Worm (Caenorhabditis elegans) whole organism, young adult: Measurements from ENCODE around the gene Y69H2.17.

Source experiments
- B0019.2 ChIP-seq: fragments of 200-800 bp; sonication (Bioruptor generic); conservative IDR thresholded peaks from 2 replicates; pipeline ENCODE4 v1.3.6; 2022; ENCODE audit warnings: missing genetic modification reagents, missing genetic modification characterization, missing compliant biosample characterization
- D2030.7 ChIP-seq: fragments of 200-800 bp; sonication (Bioruptor generic); IDR thresholded peaks from 2 replicates; pipeline ENCODE4 v1.3.6; 2022; ENCODE audit warnings: missing genetic modification reagents, missing genetic modification characterization, missing compliant biosample characterization
- F23B12.7 ChIP-seq: sonication (generic microtip); optimal IDR thresholded peaks from 2 replicates; lab custom pipeline; 2017; ENCODE audit warnings: missing genetic modification characterization, mild to moderate bottlenecking, missing compliant biosample characterization, antibody characterized with exemption, moderate library complexity; ENCODE audit not compliant: insufficient read depth
- F49E8.2 ChIP-seq: sonication (generic microtip); optimal IDR thresholded peaks from 3 replicates; lab custom pipeline; 2017; ENCODE audit warnings: missing genetic modification characterization, mild to moderate bottlenecking, missing compliant biosample characterization, antibody characterized with exemption, moderate library complexity; ENCODE audit not compliant: insufficient read depth
- Y53G8AR.9 ChIP-seq: fragments of 200-800 bp; sonication (Bioruptor generic); conservative IDR thresholded peaks from 2 replicates; pipeline ENCODE4 v1.3.6; 2022; ENCODE audit warnings: missing genetic modification reagents, missing genetic modification characterization, missing compliant biosample characterization
- ZK185.1 ChIP-seq: sonication (generic microtip); optimal IDR thresholded peaks from 2 replicates; lab custom pipeline; 2016; ENCODE audit warnings: mild to moderate bottlenecking, missing genetic modification characterization, missing compliant biosample characterization; ENCODE audit not compliant: poor library complexity, severe bottlenecking
- attf-5 ChIP-seq: fragments of 200-800 bp; sonication (Bioruptor generic); optimal IDR thresholded peaks from 2 replicates; lab custom pipeline; 2018; ENCODE audit warnings: mild to moderate bottlenecking, missing genetic modification characterization, missing compliant biosample characterization
- bed-1 ChIP-seq: fragments of 200-800 bp; sonication (Bioruptor generic); IDR thresholded peaks from 2 replicates; pipeline ENCODE4 v1.3.6; 2022; ENCODE audit warnings: missing genetic modification reagents, missing genetic modification characterization, missing compliant biosample characterization
- die-1 ChIP-seq: sonication (generic microtip); optimal IDR thresholded peaks from 2 replicates; lab custom pipeline; 2016; ENCODE audit warnings: missing genotype, mild to moderate bottlenecking, missing genetic modification characterization, missing compliant biosample characterization
- dpl-1 ChIP-seq: fragments of 150-350 bp; optimal IDR thresholded peaks from 2 replicates; lab custom pipeline; 2014; ENCODE audit warnings: missing biosample characterization, missing genetic modification reagents, missing genetic modification characterization
- egrh-3 ChIP-seq: fragments of 200-800 bp; sonication (Bioruptor generic); IDR thresholded peaks from 2 replicates; pipeline ENCODE4 v1.3.6; 2022; ENCODE audit warnings: missing genetic modification reagents, missing genetic modification characterization, missing compliant biosample characterization
- hlh-26 ChIP-seq: fragments of 200-800 bp; sonication (Bioruptor generic); conservative IDR thresholded peaks from 2 replicates; pipeline ENCODE4 v1.3.6; 2022; ENCODE audit warnings: missing genetic modification reagents, missing genetic modification characterization, missing compliant biosample characterization
- hmg-1.2 ChIP-seq: fragments of 200-800 bp; sonication (Bioruptor generic); IDR thresholded peaks from 2 replicates; pipeline ENCODE4 v1.3.6; 2022; ENCODE audit warnings: missing genetic modification reagents, missing genetic modification characterization, missing compliant biosample characterization
- hsf-1 ChIP-seq: fragments of 200-800 bp; sonication (Bioruptor generic); IDR thresholded peaks from 2 replicates; pipeline ENCODE4 v1.3.6; 2022; ENCODE audit warnings: missing genetic modification reagents, missing genetic modification characterization, missing compliant biosample characterization
- let-526 ChIP-seq: fragments of 200-800 bp; sonication (Bioruptor generic); IDR thresholded peaks from 2 replicates; pipeline ENCODE4 v1.3.6; 2022; ENCODE audit warnings: missing genetic modification reagents, missing genetic modification characterization, missing compliant biosample characterization
- lin-35 ChIP-seq, 3 experiments: fragments of 150-350 bp in 2 of 3; sonication (generic microtip) in 1 of 3; optimal IDR thresholded peaks; 2 replicates each; lab custom pipeline; 2014 to 2018; ENCODE audit warnings: missing biosample characterization in 3 of 3, missing genetic modification characterization in 3 of 3, missing genetic modification reagents in 3 of 3
- lin-40 ChIP-seq: sonication (generic microtip); optimal IDR thresholded peaks from 2 replicates; lab custom pipeline; 2016; ENCODE audit warnings: missing genetic modification characterization, mild to moderate bottlenecking, missing compliant biosample characterization, missing genotype, missing genetic modification reagents
- lin-54 ChIP-seq: fragments of 200-800 bp; sonication (Bioruptor generic); optimal IDR thresholded peaks from 2 replicates; lab custom pipeline; 2018; ENCODE audit warnings: mild to moderate bottlenecking, missing genetic modification characterization, missing compliant biosample characterization
- mcd-1 ChIP-seq: fragments of 200-800 bp; sonication (Bioruptor generic); IDR thresholded peaks from 2 replicates; pipeline ENCODE4 v1.3.6; 2022; ENCODE audit warnings: missing genetic modification reagents, missing genetic modification characterization, missing compliant biosample characterization
- nhr-120 ChIP-seq: fragments of 200-800 bp; sonication (Bioruptor generic); IDR thresholded peaks from 2 replicates; pipeline ENCODE4 v1.3.6; 2022; ENCODE audit warnings: missing genetic modification characterization, missing compliant biosample characterization
- snpc-3.4 ChIP-seq: sonication (generic microtip); optimal IDR thresholded peaks from 2 replicates; lab custom pipeline; 2017; ENCODE audit warnings: missing genetic modification characterization, mild to moderate bottlenecking, missing compliant biosample characterization, antibody characterized with exemption, moderate library complexity, missing genotype, missing genetic modification reagents
- snpc-4 ChIP-seq, 5 experiments: fragments of 150-350 bp in 1 of 5; sonication (generic microtip) in 4 of 5; optimal IDR thresholded peaks; 2 replicates each; lab custom pipeline; 2014 to 2018; ENCODE audit warnings: missing genetic modification characterization in 5 of 5, missing biosample characterization in 3 of 5, antibody characterized with exemption in 2 of 5, mild to moderate bottlenecking in 2 of 5, missing compliant biosample characterization in 2 of 5, missing genotype in 2 of 5, moderate library complexity in 2 of 5, missing genetic modification reagents in 1 of 5
- unc-130 ChIP-seq: sonication (generic microtip); optimal IDR thresholded peaks from 2 replicates; lab custom pipeline; 2016; ENCODE audit warnings: missing genetic modification reagents, missing genetic modification characterization, missing compliant biosample characterization
- zfh-2 ChIP-seq: fragments of 200-800 bp; sonication (Bioruptor generic); conservative IDR thresholded peaks from 2 replicates; pipeline ENCODE4 v1.3.6; 2022; ENCODE audit warnings: missing genetic modification reagents, missing genetic modification characterization, missing compliant biosample characterization
- ztf-3 ChIP-seq: fragments of 200-800 bp; sonication (Bioruptor generic); optimal IDR thresholded peaks from 2 replicates; lab custom pipeline; 2018; ENCODE audit warnings: mild to moderate bottlenecking, missing genetic modification characterization, missing compliant biosample characterization

Gene Y69H2.17

ce11 chrV:18723604-18724003, 38.9 kb downstream of the Y69H2.17 start:
- TF ChIP-seq ZK185.1 (tag; lab: Kevin White, UChicago) (no peak), hmg-1.2 (GFP tag; lab: Robert Waterston, UW) (peak; percentile 99), snpc-4 (GFP tag; optimal IDR thresholded peaks at IDR 0.05; lab: Kevin White, UChicago) (no peak), snpc-4 (tag; optimal IDR thresholded peaks at IDR 0.05; lab: Kevin White, UChicago) (peak in 3 of 4 experiments; percentile 46 to 74 (median 55)), snpc-3.4 (tag; lab: Kevin White, UChicago) (peak; percentile 51), dpl-1 (GFP tag; lab: Kevin White, UChicago) (no peak), F23B12.7 (tag; lab: Kevin White, UChicago) (peak; percentile 49), lin-35 (GFP tag; optimal IDR thresholded peaks at IDR 0.05; lab: Kevin White, UChicago) (peak in 1 of 3 experiments; percentile 74), lin-54 (GFP tag; lab: Kevin White, UChicago) (peak; percentile 49), zfh-2 (GFP tag; lab: Robert Waterston, UW) (peak; percentile 71), D2030.7 (GFP tag; lab: Robert Waterston, UW) (no peak), Y53G8AR.9 (GFP tag; lab: Robert Waterston, UW) (no peak)
- TF ChIP-seq, all 124 proteins: peak for 7

- no peak for TF ChIP-seq die-1 (tag; lab: Kevin White, UChicago)
- TF ChIP-seq lin-40 (tag; lab: Kevin White, UChicago), result no peak
- no peak for TF ChIP-seq attf-5 (GFP tag; lab: Kevin White, UChicago)
- TF ChIP-seq, all 124 proteins: peak for 0
These were observed 39.3 kb downstream of the Y69H2.17 start for ce11 chrV:18724076-18724475.

ce11 chrV:18724810-18725209, 40.1 kb downstream of the Y69H2.17 start:
- TF ChIP-seq hmg-1.2 (GFP tag; lab: Robert Waterston, UW) (0 out of 2 replicates have a peak, but pooled peaks have one; percentile 22), nhr-120 (0 out of 2 replicates have a peak, but pooled peaks have one; percentile 48), hsf-1 (GFP tag; lab: Robert Waterston, UW) (0 out of 2 replicates have a peak, but pooled peaks have one; percentile 32), zfh-2 (GFP tag; lab: Robert Waterston, UW) (peak; percentile 29; the same call in 1 of the 2 replicates), mcd-1 (GFP tag; lab: Robert Waterston, UW) (peak; percentile 57; the same call in 1 of the 2 replicates)

- TF ChIP-seq zfh-2 (GFP tag; lab: Robert Waterston, UW) (0 out of 2 replicates have a peak, but pooled peaks have one; percentile 23), F23B12.7 (tag; lab: Kevin White, UChicago) (no peak)
- TF ChIP-seq, all 124 proteins: peak for 1
These were observed 41.1 kb downstream of the Y69H2.17 start for ce11 chrV:18725858-18726257.

- TF ChIP-seq egrh-3, result peak; percentile 93
These were observed 43.5 kb downstream of the Y69H2.17 start for ce11 chrV:18728287-18728686.

- no peak for TF ChIP-seq F49E8.2
- TF ChIP-seq ztf-3 (GFP tag; lab: Kevin White, UChicago), result no peak
- TF ChIP-seq unc-130 (GFP tag; lab: Kevin White, UChicago), result no peak
- no peak for TF ChIP-seq let-526 (GFP tag; lab: Robert Waterston, UW)
- peak; percentile 65 for TF ChIP-seq zfh-2 (GFP tag; lab: Robert Waterston, UW)
- no peak for TF ChIP-seq dpl-1 (GFP tag; lab: Kevin White, UChicago)
- no peak for TF ChIP-seq hlh-26 (GFP tag; lab: Robert Waterston, UW)
- no peak for TF ChIP-seq B0019.2 (GFP tag; lab: Robert Waterston, UW)
- no peak for TF ChIP-seq bed-1 (GFP tag; lab: Robert Waterston, UW)
- TF ChIP-seq snpc-4 (GFP tag; optimal IDR thresholded peaks at IDR 0.05; lab: Kevin White, UChicago), result no peak
- TF ChIP-seq snpc-4 (tag; optimal IDR thresholded peaks at IDR 0.05; lab: Kevin White, UChicago), result peak in 1 of 4 experiments; percentile 51
These were observed 44.7 kb downstream of the Y69H2.17 start, which contains the start of gene asp-19 for ce11 chrV:18729324-18729924. asp-19 (minus strand) TSS chrV:18729374.
